Worm (Caenorhabditis elegans) whole organism, L3 larva: Measurements from ENCODE around the gene W02H5.2.

Source experiments
- R02D3.7 ChIP-seq: fragments of 150-350 bp; optimal IDR thresholded peaks from 2 replicates; lab custom pipeline; 2014; ENCODE audit warnings: missing biosample characterization, missing genetic modification characterization
- ZK546.5 ChIP-seq: sonication (generic microtip); optimal IDR thresholded peaks from 2 replicates; lab custom pipeline; 2017; ENCODE audit warnings: missing biosample characterization, missing genetic modification characterization
- aly-2 ChIP-seq: fragments of 150-350 bp; optimal IDR thresholded peaks from 2 replicates; lab custom pipeline; 2014; ENCODE audit warnings: missing biosample characterization, missing genetic modification characterization
- ama-1 ChIP-seq: fragments of 150-350 bp; optimal IDR thresholded peaks from 2 replicates; lab custom pipeline; 2018
- ceh-16 ChIP-seq: sonication (generic microtip); optimal IDR thresholded peaks from 2 replicates; lab custom pipeline; 2017; ENCODE audit warnings: missing biosample characterization, missing genetic modification characterization
- ceh-28 ChIP-seq: fragments of 150-350 bp; optimal IDR thresholded peaks from 2 replicates; lab custom pipeline; 2014; ENCODE audit warnings: missing biosample characterization, missing genetic modification reagents, missing genetic modification characterization
- ceh-82 ChIP-seq: fragments of 150-350 bp; optimal IDR thresholded peaks from 2 replicates; lab custom pipeline; 2014; ENCODE audit warnings: missing biosample characterization, missing genetic modification characterization
- ceh-9 ChIP-seq: sonication (generic microtip); optimal IDR thresholded peaks from 2 replicates; lab custom pipeline; 2018; ENCODE audit warnings: missing biosample characterization, missing genetic modification characterization
- daf-12 ChIP-seq: fragments of 150-350 bp; optimal IDR thresholded peaks from 2 replicates; lab custom pipeline; 2014; ENCODE audit warnings: missing biosample characterization, missing genetic modification reagents, missing genetic modification characterization
- egl-27 ChIP-seq: sonication (generic microtip); optimal IDR thresholded peaks from 4 replicates; lab custom pipeline; 2017; ENCODE audit warnings: missing biosample characterization, missing genetic modification reagents, missing genetic modification characterization
- egl-5 ChIP-seq: fragments of 150-350 bp; optimal IDR thresholded peaks from 2 replicates; lab custom pipeline; 2017; ENCODE audit warnings: missing biosample characterization, missing genetic modification reagents, missing genetic modification characterization, inconsistent platforms
- elt-1 ChIP-seq: fragments of 150-350 bp; optimal IDR thresholded peaks from 2 replicates; lab custom pipeline; 2014; ENCODE audit warnings: missing biosample characterization, missing genetic modification characterization
- elt-2 ChIP-seq: sonication (generic microtip); optimal IDR thresholded peaks from 2 replicates; lab custom pipeline; 2016; ENCODE audit warnings: missing genetic modification reagents, mild to moderate bottlenecking, missing genetic modification characterization, missing compliant biosample characterization
- elt-3 ChIP-seq, 3 experiments: fragments of 150-350 bp in 1 of 3; sonication (generic microtip) in 2 of 3; optimal IDR thresholded peaks; 2 replicates in 2 of 3; 4 replicates in 1 of 3; lab custom pipeline; 2014 to 2017; ENCODE audit warnings: missing biosample characterization in 3 of 3, missing genetic modification characterization in 3 of 3
- eor-1 ChIP-seq, 2 experiments: fragments of 150-350 bp; optimal IDR thresholded peaks; 2 replicates each; lab custom pipeline; 2014 to 2018; ENCODE audit warnings: missing biosample characterization in 2 of 2, missing genetic modification characterization in 2 of 2
- fkh-10 ChIP-seq: sonication (generic microtip); optimal IDR thresholded peaks from 2 replicates; lab custom pipeline; 2017; ENCODE audit warnings: missing biosample characterization, missing genetic modification reagents, missing genetic modification characterization
- fkh-2 ChIP-seq: fragments of 150-350 bp; optimal IDR thresholded peaks from 2 replicates; lab custom pipeline; 2014; ENCODE audit warnings: missing biosample characterization, missing genetic modification reagents, missing genetic modification characterization
- fos-1 ChIP-seq: fragments of 150-350 bp; optimal IDR thresholded peaks from 2 replicates; lab custom pipeline; 2014; ENCODE audit warnings: missing biosample characterization, missing genetic modification characterization
- hmg-11 ChIP-seq: sonication (generic microtip); optimal IDR thresholded peaks from 2 replicates; lab custom pipeline; 2016; ENCODE audit warnings: missing genetic modification characterization, missing compliant biosample characterization
- jun-1 ChIP-seq: fragments of 150-350 bp; optimal IDR thresholded peaks from 2 replicates; lab custom pipeline; 2014; ENCODE audit warnings: missing biosample characterization, missing genetic modification reagents, missing genetic modification characterization
- lin-15B ChIP-seq: fragments of 150-350 bp; optimal IDR thresholded peaks from 2 replicates; lab custom pipeline; 2014; ENCODE audit warnings: missing biosample characterization, missing genetic modification characterization
- lin-39 ChIP-seq: fragments of 150-350 bp; optimal IDR thresholded peaks from 2 replicates; lab custom pipeline; 2018; ENCODE audit warnings: missing biosample characterization, missing genetic modification reagents, missing genetic modification characterization
- lsy-12 ChIP-seq: sonication (generic microtip); optimal IDR thresholded peaks from 2 replicates; lab custom pipeline; 2016; ENCODE audit warnings: mild to moderate bottlenecking, missing genetic modification characterization, missing compliant biosample characterization
- mdl-1 ChIP-seq: fragments of 150-350 bp; optimal IDR thresholded peaks from 2 replicates; lab custom pipeline; 2014; ENCODE audit warnings: missing biosample characterization, missing genetic modification characterization
- mml-1 ChIP-seq: fragments of 150-350 bp; sonication (generic microtip); optimal IDR thresholded peaks from 3 replicates; lab custom pipeline; 2014; ENCODE audit warnings: missing biosample characterization, missing genetic modification characterization
- nfya-1 ChIP-seq: sonication (generic microtip); optimal IDR thresholded peaks from 2 replicates; lab custom pipeline; 2017; ENCODE audit warnings: missing genetic modification characterization, mild to moderate bottlenecking, missing compliant biosample characterization, antibody characterized with exemption, moderate library complexity; ENCODE audit not compliant: insufficient read depth
- nhr-11 ChIP-seq: fragments of 150-350 bp; optimal IDR thresholded peaks from 2 replicates; lab custom pipeline; 2014; ENCODE audit warnings: missing biosample characterization, missing genetic modification characterization
- nhr-12 ChIP-seq: fragments of 150-350 bp; optimal IDR thresholded peaks from 2 replicates; lab custom pipeline; 2014; ENCODE audit warnings: missing biosample characterization, missing genetic modification characterization
- nhr-23 ChIP-seq: fragments of 150-350 bp; optimal IDR thresholded peaks from 2 replicates; lab custom pipeline; 2014; ENCODE audit warnings: missing biosample characterization, missing genetic modification reagents, missing genetic modification characterization
- nhr-237 ChIP-seq: fragments of 150-350 bp; optimal IDR thresholded peaks from 2 replicates; lab custom pipeline; 2014; ENCODE audit warnings: missing biosample characterization, missing genetic modification characterization
- nhr-25 ChIP-seq: sonication (generic microtip); optimal IDR thresholded peaks from 2 replicates; lab custom pipeline; 2017; ENCODE audit warnings: missing biosample characterization, missing genetic modification characterization
- nhr-28 ChIP-seq: fragments of 150-350 bp; optimal IDR thresholded peaks from 2 replicates; lab custom pipeline; 2014; ENCODE audit warnings: missing biosample characterization, missing genetic modification characterization
- nhr-43 ChIP-seq: sonication (generic microtip); optimal IDR thresholded peaks from 2 replicates; lab custom pipeline; 2016; ENCODE audit warnings: mild to moderate bottlenecking, missing genetic modification characterization, missing compliant biosample characterization; ENCODE audit not compliant: poor library complexity, severe bottlenecking
- nhr-67 ChIP-seq: fragments of 150-350 bp; optimal IDR thresholded peaks from 2 replicates; lab custom pipeline; 2014; ENCODE audit warnings: missing biosample characterization, missing genetic modification characterization
- nhr-76 ChIP-seq: fragments of 150-350 bp; sonication (generic microtip); optimal IDR thresholded peaks from 5 replicates; lab custom pipeline; 2014; ENCODE audit warnings: missing biosample characterization, missing genetic modification characterization
- nhr-77 ChIP-seq: fragments of 150-350 bp; optimal IDR thresholded peaks from 2 replicates; lab custom pipeline; 2014; ENCODE audit warnings: missing biosample characterization, missing genetic modification characterization
- pha-4 ChIP-seq: fragments of 150-350 bp; optimal IDR thresholded peaks from 2 replicates; lab custom pipeline; 2014; ENCODE audit warnings: missing biosample characterization, missing genetic modification reagents, missing genetic modification characterization
- pqm-1 ChIP-seq: fragments of 150-350 bp; optimal IDR thresholded peaks from 2 replicates; lab custom pipeline; 2017; ENCODE audit warnings: missing biosample characterization, missing genetic modification characterization, inconsistent platforms
- sea-2 ChIP-seq: fragments of 150-350 bp; sonication (generic microtip); optimal IDR thresholded peaks from 4 replicates; lab custom pipeline; 2014; ENCODE audit warnings: missing biosample characterization, missing genetic modification reagents, missing genetic modification characterization
- skn-1 ChIP-seq: fragments of 150-350 bp; optimal IDR thresholded peaks from 2 replicates; lab custom pipeline; 2014; ENCODE audit warnings: missing biosample characterization, missing genetic modification characterization
- snpc-4 ChIP-seq: fragments of 150-350 bp; optimal IDR thresholded peaks from 2 replicates; lab custom pipeline; 2014; ENCODE audit warnings: missing biosample characterization, missing genetic modification characterization
- tbx-2 ChIP-seq: sonication (generic microtip); optimal IDR thresholded peaks from 2 replicates; lab custom pipeline; 2016; ENCODE audit warnings: mild to moderate bottlenecking, missing genetic modification characterization, missing compliant biosample characterization
- unc-39 ChIP-seq: sonication (generic microtip); optimal IDR thresholded peaks from 4 replicates; lab custom pipeline; 2017; ENCODE audit warnings: missing biosample characterization, missing genetic modification characterization
- unc-62 ChIP-seq: fragments of 150-350 bp; sonication (generic microtip); optimal IDR thresholded peaks from 4 replicates; lab custom pipeline; 2014; ENCODE audit warnings: missing biosample characterization, missing genetic modification reagents, missing genetic modification characterization
- zag-1 ChIP-seq: fragments of 150-350 bp; optimal IDR thresholded peaks from 2 replicates; lab custom pipeline; 2014; ENCODE audit warnings: missing biosample characterization, missing genetic modification characterization
- ztf-11 ChIP-seq: fragments of 150-350 bp; optimal IDR thresholded peaks from 2 replicates; lab custom pipeline; 2014; ENCODE audit warnings: missing biosample characterization, missing genetic modification characterization
- ztf-4 ChIP-seq: fragments of 150-350 bp; optimal IDR thresholded peaks from 2 replicates; lab custom pipeline; 2014; ENCODE audit warnings: missing biosample characterization, missing genetic modification characterization

W02H5.2 gene

ce11 chrV:2672603-2673002 lies 33.5 kb downstream of the W02H5.2 start, which contains the start of gene W02G9.3 (continued):
- no peak for TF ChIP-seq elt-1 (tag; lab: Kevin White, UChicago)
- no peak for TF ChIP-seq fkh-2 (tag; lab: Kevin White, UChicago)
- no peak for TF ChIP-seq nhr-77 (tag; lab: Kevin White, UChicago)
- TF ChIP-seq aly-2 (tag; lab: Kevin White, UChicago) = no peak
- TF ChIP-seq R02D3.7 = peak; percentile 22
- TF ChIP-seq lin-39 (tag; lab: Kevin White, UChicago) = peak; percentile 81
- peak; percentile 84 for TF ChIP-seq egl-5
- no peak for TF ChIP-seq sea-2 (GFP tag; lab: Kevin White, UChicago)
- TF ChIP-seq zag-1 (tag; lab: Kevin White, UChicago) = no peak
- no peak for TF ChIP-seq nhr-67
- TF ChIP-seq nhr-76 = no peak
- TF ChIP-seq, all 47 proteins: peak for 16

ce11 chrV:2673807-2674206 lies 34.7 kb downstream of the W02H5.2 start:
- TF ChIP-seq R02D3.7 (no peak), mdl-1 (tag; lab: Kevin White, UChicago) (no peak), unc-39 (tag; lab: Kevin White, UChicago) (no peak), elt-2 (tag; lab: Kevin White, UChicago) (peak; percentile 7), aly-2 (tag; lab: Kevin White, UChicago) (no peak), pha-4 (tag; lab: Kevin White, UChicago) (peak; percentile 55), elt-3 (tag; optimal IDR thresholded peaks at IDR 0.05; lab: Kevin White, UChicago) (no peak), nhr-76 (no peak), nhr-77 (tag; lab: Kevin White, UChicago) (no peak), ztf-4 (tag; lab: Kevin White, UChicago) (no peak), hmg-11 (tag; lab: Kevin White, UChicago) (peak; percentile 58), nfya-1 (tag; lab: Kevin White, UChicago) (peak; percentile 53), ceh-9 (no peak), ZK546.5 (no peak), nhr-28 (no peak), nhr-23 (no peak), skn-1 (tag; lab: Kevin White, UChicago) (no peak), fkh-10 (GFP tag; lab: Kevin White, UChicago) (no peak), ceh-28 (tag; lab: Kevin White, UChicago) (no peak), nhr-25 (tag; lab: Kevin White, UChicago) (peak; percentile 27), nhr-237 (tag; lab: Kevin White, UChicago) (no peak), nhr-43 (tag; lab: Kevin White, UChicago) (no peak), ama-1 (lab: Kevin White, UChicago) (peak; percentile 28), unc-62 (GFP tag; lab: Kevin White, UChicago) (no peak), egl-27 (tag; lab: Kevin White, UChicago) (no peak), nhr-12 (tag; lab: Kevin White, UChicago) (no peak), jun-1 (peak; percentile 21), sea-2 (GFP tag; lab: Kevin White, UChicago) (no peak), lin-39 (tag; lab: Kevin White, UChicago) (peak; percentile 55), daf-12 (tag; lab: Kevin White, UChicago) (no peak), lsy-12 (tag; lab: Kevin White, UChicago) (peak; percentile 3), snpc-4 (tag; lab: Kevin White, UChicago) (no peak), nhr-11 (no peak), ceh-16 (tag; lab: Kevin White, UChicago) (no peak), eor-1 (tag; optimal IDR thresholded peaks at IDR 0.05; lab: Kevin White, UChicago) (no peak), ceh-82 (tag; lab: Kevin White, UChicago) (no peak), tbx-2 (tag; lab: Kevin White, UChicago) (no peak), egl-5 (no peak), mml-1 (no peak), ztf-11 (tag; lab: Kevin White, UChicago) (no peak), zag-1 (tag; lab: Kevin White, UChicago) (no peak), elt-1 (tag; lab: Kevin White, UChicago) (no peak), fos-1 (tag; lab: Kevin White, UChicago) (no peak), nhr-67 (no peak), fkh-2 (tag; lab: Kevin White, UChicago) (no peak), pqm-1 (tag; lab: Kevin White, UChicago) (no peak), lin-15B (tag; lab: Kevin White, UChicago) (no peak)
